Worm (Caenorhabditis elegans) whole organism, early embryonic: ENCODE measurements around the gene rin-1.

Source experiments
- B0310.2 ChIP-seq: sonication (generic microtip); optimal IDR thresholded peaks from 2 replicates; lab custom pipeline; 2016; ENCODE audit warnings: mild to moderate bottlenecking, missing genetic modification characterization, missing compliant biosample characterization
- F13C5.2 ChIP-seq: sonication (generic microtip); optimal IDR thresholded peaks from 2 replicates; lab custom pipeline; 2017; ENCODE audit warnings: mild to moderate bottlenecking, missing genetic modification characterization, inconsistent platforms, missing compliant biosample characterization
- aly-1 ChIP-seq: sonication (generic microtip); optimal IDR thresholded peaks from 2 replicates; lab custom pipeline; 2016; ENCODE audit warnings: missing genetic modification characterization, missing compliant biosample characterization
- ama-1 ChIP-seq: fragments of 150-350 bp; optimal IDR thresholded peaks from 2 replicates; lab custom pipeline; 2014
- ceh-13 ChIP-seq: fragments of 200-800 bp; sonication (Bioruptor generic); optimal IDR thresholded peaks from 2 replicates; lab custom pipeline; 2018; ENCODE audit warnings: mild to moderate bottlenecking, missing genetic modification characterization, missing compliant biosample characterization
- ceh-36 ChIP-seq: sonication (generic microtip); optimal IDR thresholded peaks from 2 replicates; lab custom pipeline; 2016; ENCODE audit warnings: missing genetic modification characterization, inconsistent platforms, missing compliant biosample characterization
- ets-7 ChIP-seq: sonication (generic microtip); optimal IDR thresholded peaks from 2 replicates; lab custom pipeline; 2016; ENCODE audit warnings: missing genotype, missing genetic modification characterization, missing compliant biosample characterization
- flt-1 ChIP-seq: fragments of 200-800 bp; sonication (Bioruptor generic); IDR thresholded peaks from 2 replicates; pipeline ENCODE4 v1.3.6; 2022; ENCODE audit warnings: missing genetic modification characterization, missing compliant biosample characterization
- hmbx-1 ChIP-seq: sonication (generic microtip); optimal IDR thresholded peaks from 2 replicates; lab custom pipeline; 2016; ENCODE audit warnings: mild to moderate bottlenecking, missing genetic modification characterization, missing compliant biosample characterization
- hmg-4 ChIP-seq: fragments of 200-800 bp; sonication (Bioruptor generic); optimal IDR thresholded peaks from 2 replicates; lab custom pipeline; 2018; ENCODE audit warnings: mild to moderate bottlenecking, missing genetic modification characterization, missing compliant biosample characterization
- hnd-1 ChIP-seq: sonication (generic microtip); optimal IDR thresholded peaks from 2 replicates; lab custom pipeline; 2016; ENCODE audit warnings: missing genetic modification characterization, missing compliant biosample characterization
- pes-1 ChIP-seq: fragments of 200-800 bp; sonication (Bioruptor generic); IDR thresholded peaks from 2 replicates; pipeline ENCODE4 v1.3.6; 2022; ENCODE audit warnings: missing genetic modification reagents, missing genetic modification characterization, missing compliant biosample characterization
- scrt-1 ChIP-seq: fragments of 200-800 bp; sonication (Bioruptor generic); IDR thresholded peaks from 2 replicates; pipeline ENCODE4 v1.3.6; 2022; ENCODE audit warnings: missing genetic modification characterization, missing compliant biosample characterization
- sea-1 ChIP-seq: fragments of 200-800 bp; sonication (Bioruptor generic); conservative IDR thresholded peaks from 2 replicates; pipeline ENCODE4 v1.3.6; 2022; ENCODE audit warnings: missing genetic modification characterization, missing compliant biosample characterization
- tbx-11 ChIP-seq: fragments of 200-800 bp; sonication (Bioruptor generic); IDR thresholded peaks from 2 replicates; pipeline ENCODE4 v1.3.6; 2022; ENCODE audit warnings: missing genetic modification characterization, missing compliant biosample characterization
- tbx-37 ChIP-seq: fragments of 200-800 bp; sonication (Bioruptor generic); conservative IDR thresholded peaks from 2 replicates; pipeline ENCODE4 v1.3.6; 2022; ENCODE audit warnings: missing genetic modification reagents, missing genetic modification characterization, missing compliant biosample characterization
- tra-4 ChIP-seq: sonication (generic microtip); optimal IDR thresholded peaks from 2 replicates; lab custom pipeline; 2017; ENCODE audit warnings: missing genetic modification characterization, missing compliant biosample characterization

Gene rin-1

ce11 chrV:14835075-14835991 lies 19.9 kb upstream of the rin-1 start:
- TF ChIP-seq tbx-37 (GFP tag; lab: Robert Waterston, UW) (no peak), aly-1 (no peak), F13C5.2 (tag; lab: Kevin White, UChicago) (no peak), hmbx-1 (tag; lab: Kevin White, UChicago) (no peak), hmg-4 (GFP tag; lab: Kevin White, UChicago) (no peak), pes-1 (GFP tag; lab: Robert Waterston, UW) (no peak), ama-1 (no peak), ceh-36 (tag; lab: Kevin White, UChicago) (no peak), ets-7 (tag; lab: Kevin White, UChicago) (no peak), tbx-11 (GFP tag; lab: Robert Waterston, UW) (no peak), hnd-1 (tag; lab: Kevin White, UChicago) (no peak), ceh-13 (GFP tag; lab: Kevin White, UChicago) (no peak), scrt-1 (GFP tag; lab: Robert Waterston, UW) (no peak), flt-1 (GFP tag; lab: Robert Waterston, UW) (no peak), sea-1 (GFP tag; lab: Robert Waterston, UW) (no peak), tra-4 (no peak), B0310.2 (tag; lab: Kevin White, UChicago) (no peak)

ce11 chrV:14833219-14833618 lies 17.8 kb upstream of the rin-1 start:
- TF ChIP-seq B0310.2 (tag; lab: Kevin White, UChicago) (no peak), F13C5.2 (tag; lab: Kevin White, UChicago) (peak; percentile 24), tra-4 (no peak), ceh-13 (GFP tag; lab: Kevin White, UChicago) (no peak), hmg-4 (GFP tag; lab: Kevin White, UChicago) (peak; percentile 25), tbx-37 (GFP tag; lab: Robert Waterston, UW) (no peak), aly-1 (peak; percentile 39), pes-1 (GFP tag; lab: Robert Waterston, UW) (no peak)

ce11 chrV:14832789-14833187 lies 17.4 kb upstream of the rin-1 start:
- no peak for TF ChIP-seq hmg-4 (GFP tag; lab: Kevin White, UChicago)
- TF ChIP-seq tbx-11 (GFP tag; lab: Robert Waterston, UW), result no peak
- no peak for TF ChIP-seq tra-4
- TF ChIP-seq aly-1, result no peak
- TF ChIP-seq F13C5.2 (tag; lab: Kevin White, UChicago), result no peak
- TF ChIP-seq pes-1 (GFP tag; lab: Robert Waterston, UW), result no peak
- TF ChIP-seq hnd-1 (tag; lab: Kevin White, UChicago), result no peak
- TF ChIP-seq sea-1 (GFP tag; lab: Robert Waterston, UW), result no peak
- TF ChIP-seq flt-1 (GFP tag; lab: Robert Waterston, UW), result no peak
- TF ChIP-seq ceh-36 (tag; lab: Kevin White, UChicago), result no peak
- no peak for TF ChIP-seq B0310.2 (tag; lab: Kevin White, UChicago)
- TF ChIP-seq scrt-1 (GFP tag; lab: Robert Waterston, UW), result no peak
- no peak for TF ChIP-seq hmbx-1 (tag; lab: Kevin White, UChicago)
- TF ChIP-seq ceh-13 (GFP tag; lab: Kevin White, UChicago), result no peak
- TF ChIP-seq tbx-37 (GFP tag; lab: Robert Waterston, UW), result no peak
- no peak for TF ChIP-seq ama-1
- TF ChIP-seq ets-7 (tag; lab: Kevin White, UChicago), result no peak

ce11 chrV:14832121-14832788 lies 16.9 kb upstream of the rin-1 start:
- TF ChIP-seq ceh-13 (GFP tag; lab: Kevin White, UChicago) (no peak), B0310.2 (tag; lab: Kevin White, UChicago) (no peak), pes-1 (GFP tag; lab: Robert Waterston, UW) (no peak)

ce11 chrV:14831460-14832120 lies 16.2 kb upstream of the rin-1 start:
- TF ChIP-seq tra-4 (no peak), tbx-11 (GFP tag; lab: Robert Waterston, UW) (no peak)

- no peak for TF ChIP-seq sea-1 (GFP tag; lab: Robert Waterston, UW)
- no peak for TF ChIP-seq hmbx-1 (tag; lab: Kevin White, UChicago)
- no peak for TF ChIP-seq ceh-13 (GFP tag; lab: Kevin White, UChicago)
- TF ChIP-seq aly-1, result peak; percentile 29
- no peak for TF ChIP-seq scrt-1 (GFP tag; lab: Robert Waterston, UW)
- no peak for TF ChIP-seq ets-7 (tag; lab: Kevin White, UChicago)
- TF ChIP-seq ama-1, result no peak
- TF ChIP-seq B0310.2 (tag; lab: Kevin White, UChicago), result peak; percentile 19
- TF ChIP-seq F13C5.2 (tag; lab: Kevin White, UChicago), result no peak
- no peak for TF ChIP-seq tra-4
- TF ChIP-seq pes-1 (GFP tag; lab: Robert Waterston, UW), result no peak
- peak; percentile 48 for TF ChIP-seq hmg-4 (GFP tag; lab: Kevin White, UChicago)
- TF ChIP-seq tbx-37 (GFP tag; lab: Robert Waterston, UW), result no peak
- TF ChIP-seq ceh-36 (tag; lab: Kevin White, UChicago), result no peak
- no peak; the same call in 1 of the 2 replicates for TF ChIP-seq tbx-11 (GFP tag; lab: Robert Waterston, UW)
- TF ChIP-seq hnd-1 (tag; lab: Kevin White, UChicago), result no peak
- TF ChIP-seq flt-1 (GFP tag; lab: Robert Waterston, UW), result no peak
Measured at ce11 chrV:14830267-14831175, 15.1 kb upstream of the rin-1 start.
